Worm (Caenorhabditis elegans): ENCODE measurements around the gene F54H12.10.
"Not testable (repeated sequence)": the region's sequence is repeated elsewhere in the genome, so short reads cannot be mapped to it uniquely, and the experiment has no call there.

DNA sequence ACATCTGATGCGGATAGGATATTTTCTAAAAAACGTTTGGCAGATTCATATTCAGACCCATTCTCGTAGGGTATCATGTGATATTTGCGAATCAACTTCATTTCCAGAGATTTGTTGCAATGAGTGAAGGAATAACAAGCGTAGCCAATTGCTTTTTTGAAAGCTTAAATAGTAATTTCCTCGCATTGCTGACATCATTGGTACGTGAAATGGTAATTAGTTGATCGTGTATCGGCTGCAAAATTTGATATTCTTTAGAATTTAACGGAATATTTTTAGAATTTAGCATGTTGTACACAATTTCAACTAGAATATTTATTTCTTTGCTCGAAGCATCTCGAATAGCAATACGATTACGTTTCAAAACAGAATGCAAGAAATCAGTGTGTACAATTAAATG is 3.9 kb upstream of the F54H12.10 start, which contains the start of gene F54H12.4:
- TF ChIP-seq pha-4 (tag; optimal IDR thresholded peaks at IDR 0.05); unc-130 (GFP tag; optimal IDR thresholded peaks at IDR 0.05); snpc-4 (GFP tag; optimal IDR thresholded peaks at IDR 0.05); snpc-4 (tag; optimal IDR thresholded peaks at IDR 0.05); madf-8 (GFP tag; conservative IDR thresholded peaks at IDR 0.05); unc-62 (GFP tag; optimal IDR thresholded peaks at IDR 0.05); egl-18 (GFP tag; IDR thresholded peaks at IDR 0.05): not testable (repeated sequence)
